Fruit fly (Drosophila melanogaster) S2 (cell line): ENCODE results near the gene Ser12.

ENCODE experiments used
- CG8478 ChIP-seq: fragments of >200 bp; optimal IDR thresholded peaks from 2 replicates; lab custom pipeline; 2018
- CTCF ChIP-seq, 2 experiments: fragments of >200 bp; optimal IDR thresholded peaks; 2 replicates each; lab custom pipeline; 2018

Gene Ser12

DNA sequence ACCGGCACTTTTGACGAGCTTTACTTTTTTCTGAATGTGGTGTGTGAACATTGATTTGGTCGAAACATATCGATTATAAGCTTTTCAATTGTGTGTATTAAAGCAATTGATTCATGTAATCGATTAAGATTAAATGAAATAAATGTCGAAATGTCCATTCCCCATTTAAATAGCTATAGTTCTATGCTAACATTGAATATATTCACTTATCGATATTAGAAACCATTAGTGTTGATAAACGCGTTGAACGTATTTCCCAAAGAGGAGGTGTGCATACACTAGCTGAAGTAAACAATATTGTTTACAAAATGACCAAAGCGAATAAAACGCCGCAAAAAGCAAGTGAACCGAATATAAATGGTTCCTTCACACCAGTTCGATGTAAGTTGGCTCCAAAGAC is 37.1 kb downstream of the Ser12 start, which contains the start of the genes Uch and CG34174:
TSS of gene Uch (minus strand) at position 208 of the 400 bp plus-strand sequence.
TSS of gene CG34174 (plus strand) at position 263 of the 400 bp plus-strand sequence.
- no peak for TF ChIP-seq CTCF (optimal IDR thresholded peaks at IDR 0.05; lab: Kevin White, UChicago)
- TF ChIP-seq CG8478 (lab: Kevin White, UChicago), result no peak

DNA sequence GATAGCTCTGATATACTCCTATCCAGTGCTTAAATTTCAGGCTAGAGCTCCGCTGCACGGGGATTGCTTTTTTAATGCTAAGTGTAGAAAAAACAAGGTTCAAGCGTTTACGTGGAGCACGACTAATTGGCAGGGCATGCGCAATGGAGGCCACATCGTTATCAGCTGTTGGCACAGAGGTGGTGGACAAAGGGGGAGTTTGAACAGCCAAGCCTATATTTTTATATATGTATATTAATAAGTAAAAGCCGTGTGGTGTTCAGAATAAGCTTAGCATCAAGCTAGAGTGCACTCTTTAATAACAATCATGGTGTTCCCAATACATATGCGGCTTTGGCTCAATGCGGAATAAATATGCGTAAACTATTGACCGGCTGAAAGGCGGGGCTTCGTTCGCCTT is 38.6 kb downstream of the Ser12 start, which contains the start of gene CG15385:
TSS of gene CG15385 (minus strand) at position 94 of the 400 bp plus-strand sequence.
- no peak for TF ChIP-seq CTCF (optimal IDR thresholded peaks at IDR 0.05; lab: Kevin White, UChicago)
- TF ChIP-seq CG8478 (lab: Kevin White, UChicago), result no peak

DNA sequence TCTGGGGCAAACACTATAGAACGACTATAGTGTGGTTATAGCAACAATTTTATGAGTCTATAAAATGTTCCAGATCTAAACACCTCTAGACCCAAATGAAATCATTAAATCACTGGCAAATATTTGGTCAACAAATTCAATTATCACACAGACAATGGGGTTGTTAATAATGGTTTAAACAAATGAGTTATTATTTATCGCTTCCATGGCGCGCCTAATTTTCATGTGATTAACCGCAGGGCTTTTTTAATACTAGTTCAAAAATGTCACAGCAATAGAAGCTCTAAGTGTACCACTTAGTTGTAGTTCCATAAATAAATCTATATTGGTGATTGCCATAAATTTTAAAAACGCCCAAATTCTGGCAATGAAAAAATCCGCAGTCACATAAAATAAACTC is 42.1 kb downstream of the Ser12 start, which contains the start of gene CG33124:
TSS of gene CG33124 (minus strand) at position 101 of the 400 bp plus-strand sequence.
- no peak for TF ChIP-seq CTCF (optimal IDR thresholded peaks at IDR 0.05; lab: Kevin White, UChicago)
- TF ChIP-seq CG8478 (lab: Kevin White, UChicago), result no peak

DNA sequence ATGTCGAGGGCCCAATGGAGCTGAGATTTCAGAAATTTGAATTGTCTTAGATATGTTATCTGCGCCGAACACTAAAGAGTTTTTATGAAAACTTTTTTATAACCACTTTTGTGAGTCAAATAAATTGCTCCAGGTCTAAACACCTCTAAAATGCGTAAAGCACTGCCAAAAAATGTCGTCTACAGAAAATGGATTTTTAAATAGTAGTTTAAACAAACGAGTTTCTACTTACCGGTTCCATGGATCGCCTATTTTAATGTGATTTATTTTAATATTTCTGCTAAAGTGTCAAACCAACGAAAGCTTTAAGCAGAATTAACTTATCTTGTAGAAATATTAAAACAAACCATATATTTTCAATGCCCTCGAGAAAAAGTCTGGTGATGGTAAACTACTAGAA is 45.0 kb downstream of the Ser12 start, which contains the start of gene CG31668:
TSS of gene CG31668 (minus strand) at position 101 of the 400 bp plus-strand sequence.
- no peak for TF ChIP-seq CG8478 (lab: Kevin White, UChicago)
- TF ChIP-seq CTCF (optimal IDR thresholded peaks at IDR 0.05; lab: Kevin White, UChicago), result no peak

- TF ChIP-seq CG8478 (lab: Kevin White, UChicago) (no peak), CTCF (optimal IDR thresholded peaks at IDR 0.05; lab: Kevin White, UChicago) (no peak)
These were observed 48.0 kb downstream of the Ser12 start for dm6 chr2L:2202853-2203717.

DNA sequence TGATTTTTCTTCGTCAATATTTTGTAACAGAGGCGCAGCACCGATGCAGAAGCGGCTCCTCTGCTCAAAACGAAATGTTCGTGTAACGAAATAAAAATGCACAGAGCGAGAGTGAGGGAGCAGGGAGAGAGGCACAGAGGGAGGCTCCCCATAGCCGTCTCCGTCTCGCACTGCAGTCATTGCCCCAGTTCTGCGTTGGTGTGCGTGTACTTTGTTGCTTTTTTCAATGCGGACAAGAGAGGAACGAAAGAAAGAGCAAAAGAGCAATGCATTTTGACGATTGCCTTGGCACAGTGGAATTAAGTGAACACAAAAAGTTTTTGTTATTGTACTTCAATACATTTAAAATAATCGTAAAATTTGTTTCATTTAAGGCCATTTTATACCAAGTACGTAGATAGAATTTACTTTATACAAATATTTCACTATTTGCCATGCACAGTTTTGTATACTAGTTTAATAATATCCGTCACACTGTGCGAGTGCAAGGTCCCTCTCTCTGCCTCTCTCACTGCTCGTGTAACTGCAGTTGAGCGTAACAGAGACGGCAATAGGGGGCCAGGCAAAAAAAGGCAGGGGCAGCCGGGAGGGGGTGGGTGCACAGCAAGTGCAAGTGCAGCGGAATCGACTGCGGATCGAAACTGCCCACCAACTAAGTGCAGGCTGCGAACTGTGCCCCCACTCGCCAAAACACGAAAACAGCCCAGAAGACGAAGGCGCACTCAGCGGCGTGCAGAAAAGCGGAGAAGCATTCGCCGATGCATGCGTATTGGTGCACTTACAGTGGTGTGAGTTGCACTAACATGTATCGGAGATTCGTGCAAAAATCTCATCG is 48.8 kb downstream of the Ser12 start:
- TF ChIP-seq CTCF (optimal IDR thresholded peaks at IDR 0.05; lab: Kevin White, UChicago) (no peak), CG8478 (lab: Kevin White, UChicago) (no peak)

- TF ChIP-seq CG8478 (lab: Kevin White, UChicago) (no peak), CTCF (optimal IDR thresholded peaks at IDR 0.05; lab: Kevin White, UChicago) (no peak)
These were observed 49.9 kb downstream of the Ser12 start for dm6 chr2L:2201107-2201561.
